Fruit fly (Drosophila melanogaster) whole organism, embryonic: ENCODE results near the gene BomBc3.

Experiments
- Adf1 ChIP-seq: fragments of 200-800 bp; sonication (Bioruptor generic); IDR thresholded peaks from 2 replicates; pipeline ENCODE4 v1.3.6; 2022; ENCODE audit warnings: missing biosample characterization, missing genetic modification characterization
- Atf6 ChIP-seq: fragments of 200-800 bp; sonication (Bioruptor generic); IDR thresholded peaks from 2 replicates; pipeline ENCODE4 v1.3.6; 2022; ENCODE audit warnings: missing biosample characterization, missing genetic modification characterization
- B-H2 ChIP-seq: fragments of 200-800 bp; sonication (Bioruptor generic); optimal IDR thresholded peaks from 2 replicates; lab custom pipeline; 2018; ENCODE audit warnings: missing biosample characterization, mild to moderate bottlenecking, missing genetic modification characterization
- Bdp1 ChIP-seq: fragments of 200-800 bp; sonication (Bioruptor generic); optimal IDR thresholded peaks from 3 replicates; lab custom pipeline; 2016; ENCODE audit warnings: missing biosample characterization, missing genetic modification characterization
- Bgb ChIP-seq: fragments of 200-800 bp; sonication (Bioruptor generic); IDR thresholded peaks from 2 replicates; pipeline ENCODE4 v1.3.6; 2022; ENCODE audit warnings: missing biosample characterization, missing genetic modification characterization; ENCODE audit not compliant: partially characterized antibody
- CG10959 ChIP-seq: fragments of 200-800 bp; sonication (Bioruptor generic); IDR thresholded peaks from 2 replicates; pipeline ENCODE4 v1.3.6; 2022; ENCODE audit warnings: missing biosample characterization, missing genetic modification characterization
- CG11504 ChIP-seq: fragments of 200-800 bp; sonication (Bioruptor generic); optimal IDR thresholded peaks from 3 replicates; lab custom pipeline; 2019; ENCODE audit warnings: missing biosample characterization, mild to moderate bottlenecking, missing genetic modification characterization, moderate library complexity
- CG12104 ChIP-seq: fragments of 200-800 bp; sonication (Bioruptor generic); optimal IDR thresholded peaks from 3 replicates; lab custom pipeline; 2016; ENCODE audit warnings: missing biosample characterization, missing genetic modification characterization
- CG13424 ChIP-seq: fragments of 200-800 bp; sonication (Bioruptor generic); optimal IDR thresholded peaks from 2 replicates; lab custom pipeline; 2019; ENCODE audit warnings: missing biosample characterization, mild to moderate bottlenecking, missing genetic modification characterization, moderate library complexity
- CG14050 ChIP-seq: fragments of 200-800 bp; sonication (Bioruptor generic); IDR thresholded peaks from 3 replicates; pipeline ENCODE4 v1.3.6; 2022; ENCODE audit warnings: missing biosample characterization, missing genetic modification characterization
- CG15696 ChIP-seq: fragments of 200-800 bp; sonication (Bioruptor generic); optimal IDR thresholded peaks from 2 replicates; lab custom pipeline; 2019; ENCODE audit warnings: missing biosample characterization, mild to moderate bottlenecking, missing genetic modification characterization, moderate library complexity
- CG1602 ChIP-seq: fragments of 200-800 bp; sonication (Bioruptor generic); optimal IDR thresholded peaks from 3 replicates; lab custom pipeline; 2016; ENCODE audit warnings: missing biosample characterization, missing genetic modification characterization
- CG16779 ChIP-seq: fragments of 200-800 bp; sonication (Bioruptor generic); IDR thresholded peaks from 2 replicates; pipeline ENCODE4 v1.3.6; 2022; ENCODE audit warnings: missing biosample characterization, missing genetic modification characterization
- CG16813 ChIP-seq: fragments of 200-800 bp; sonication (Bioruptor generic); IDR thresholded peaks from 3 replicates; pipeline ENCODE4 v1.3.6; 2022; ENCODE audit warnings: missing biosample characterization, missing genetic modification characterization; ENCODE audit not compliant: partially characterized antibody
- CG17359 ChIP-seq: fragments of 200-800 bp; sonication (Bioruptor generic); optimal IDR thresholded peaks from 3 replicates; lab custom pipeline; 2018; ENCODE audit warnings: missing biosample characterization, mild to moderate bottlenecking, missing genetic modification characterization, moderate library complexity
- CG18599 ChIP-seq: fragments of 200-800 bp; sonication (Bioruptor generic); optimal IDR thresholded peaks from 3 replicates; lab custom pipeline; 2017; ENCODE audit warnings: missing biosample characterization, missing genetic modification characterization, mild to moderate bottlenecking, moderate library complexity, missing genetic modification reagents
- CG2202 ChIP-seq: fragments of 200-800 bp; sonication (Bioruptor generic); optimal IDR thresholded peaks from 2 replicates; lab custom pipeline; 2018; ENCODE audit warnings: missing biosample characterization, mild to moderate bottlenecking, missing genetic modification characterization
- CG30431 ChIP-seq: fragments of 200-800 bp; sonication (Bioruptor generic); optimal IDR thresholded peaks from 2 replicates; lab custom pipeline; 2017; ENCODE audit warnings: missing biosample characterization, missing genetic modification characterization
- CG3995 ChIP-seq: fragments of 200-800 bp; sonication (Bioruptor generic); optimal IDR thresholded peaks from 3 replicates; lab custom pipeline; 2016; ENCODE audit warnings: missing biosample characterization, missing genetic modification characterization
- CG4854 ChIP-seq: fragments of 200-800 bp; sonication (Bioruptor generic); optimal IDR thresholded peaks from 2 replicates; lab custom pipeline; 2016; ENCODE audit warnings: missing biosample characterization, missing genetic modification characterization, inconsistent platforms
- CG7786 ChIP-seq: fragments of 200-800 bp; sonication (Bioruptor generic); optimal IDR thresholded peaks from 2 replicates; lab custom pipeline; 2016; ENCODE audit warnings: missing biosample characterization, missing genetic modification characterization
- CG7839 ChIP-seq: fragments of 200-800 bp; sonication (Bioruptor generic); optimal IDR thresholded peaks from 3 replicates; lab custom pipeline; 2018; ENCODE audit warnings: missing biosample characterization, mild to moderate bottlenecking, missing genetic modification characterization, moderate library complexity
- CG7963 ChIP-seq: fragments of 200-800 bp; sonication (Bioruptor generic); IDR thresholded peaks from 3 replicates; pipeline ENCODE4 v1.3.6; 2022; ENCODE audit warnings: missing biosample characterization, missing genetic modification characterization; ENCODE audit not compliant: partially characterized antibody
- CG9727 ChIP-seq: fragments of 200-800 bp; sonication (Bioruptor generic); optimal IDR thresholded peaks from 3 replicates; lab custom pipeline; 2017; ENCODE audit warnings: missing biosample characterization, mild to moderate bottlenecking, missing genetic modification characterization
- CG9817 ChIP-seq: fragments of 200-800 bp; sonication (Bioruptor generic); optimal IDR thresholded peaks from 2 replicates; lab custom pipeline; 2018; ENCODE audit warnings: missing biosample characterization, mild to moderate bottlenecking, missing genetic modification characterization, moderate library complexity
- ERR ChIP-seq: fragments of 200-800 bp; sonication (Bioruptor generic); optimal IDR thresholded peaks from 2 replicates; lab custom pipeline; 2016; ENCODE audit warnings: missing biosample characterization, missing genetic modification characterization
- Fer2 ChIP-seq: fragments of 200-800 bp; sonication (Bioruptor generic); optimal IDR thresholded peaks from 2 replicates; lab custom pipeline; 2018; ENCODE audit warnings: missing biosample characterization, mild to moderate bottlenecking, missing genetic modification characterization, moderate library complexity
- H15 ChIP-seq: fragments of 200-800 bp; sonication (Bioruptor generic); IDR thresholded peaks from 3 replicates; pipeline ENCODE4 v1.3.6; 2022; ENCODE audit warnings: missing biosample characterization, missing genetic modification characterization
- HLH3B ChIP-seq: fragments of 200-800 bp; sonication (Bioruptor generic); IDR thresholded peaks from 2 replicates; pipeline ENCODE4 v1.3.6; 2022; ENCODE audit warnings: missing biosample characterization, missing genetic modification characterization
- Lim3 ChIP-seq: fragments of 200-800 bp; sonication (Bioruptor generic); IDR thresholded peaks from 2 replicates; pipeline ENCODE4 v1.3.6; 2022; ENCODE audit warnings: missing biosample characterization, missing genetic modification characterization
- Mad ChIP-seq: fragments of 200-800 bp; sonication (Bioruptor generic); optimal IDR thresholded peaks from 2 replicates; lab custom pipeline; 2016; ENCODE audit warnings: missing biosample characterization, missing genetic modification characterization
- Myb ChIP-seq: fragments of 200-800 bp; sonication (Bioruptor generic); optimal IDR thresholded peaks from 2 replicates; lab custom pipeline; 2016; ENCODE audit warnings: missing biosample characterization, missing genetic modification characterization
- Nf-YA ChIP-seq: fragments of 200-800 bp; sonication (Bioruptor generic); IDR thresholded peaks from 2 replicates; pipeline ENCODE4 v1.3.6; 2022; ENCODE audit warnings: missing biosample characterization, missing genetic modification characterization
- Ravus ChIP-seq: fragments of 200-800 bp; sonication (Bioruptor generic); IDR thresholded peaks from 2 replicates; pipeline ENCODE4 v1.3.6; 2022; ENCODE audit warnings: missing biosample characterization, missing genetic modification characterization
- Sry-β ChIP-seq: fragments of 200-800 bp; sonication (Bioruptor generic); optimal IDR thresholded peaks from 2 replicates; lab custom pipeline; 2018; ENCODE audit warnings: missing biosample characterization, mild to moderate bottlenecking, missing genetic modification characterization, moderate library complexity
- Stat92E ChIP-seq, 3 experiments: fragments of >200 bp in 2 of 3; fragments of 200-800 bp in 1 of 3; sonication (Bioruptor generic) in 1 of 3; optimal IDR thresholded peaks; 2 replicates each; lab custom pipeline; 2017 to 2019; ENCODE audit warnings: missing biosample characterization in 3 of 3, missing genetic modification characterization in 3 of 3, mild to moderate bottlenecking in 1 of 3, moderate library complexity in 1 of 3
- Xrp1 ChIP-seq: fragments of 200-800 bp; sonication (Bioruptor generic); IDR thresholded peaks from 2 replicates; pipeline ENCODE4 v1.3.6; 2022; ENCODE audit warnings: missing biosample characterization, missing genetic modification characterization
- bab2 ChIP-seq: fragments of 200-800 bp; sonication (Bioruptor generic); optimal IDR thresholded peaks from 2 replicates; lab custom pipeline; 2016; ENCODE audit warnings: missing biosample characterization, missing genetic modification characterization
- crp ChIP-seq, 2 experiments: fragments of 200-800 bp; sonication (Bioruptor generic); optimal IDR thresholded peaks; 2 replicates in 1 of 2; 3 replicates in 1 of 2; lab custom pipeline; 2017; ENCODE audit warnings: missing biosample characterization in 2 of 2, missing genetic modification characterization in 2 of 2, mild to moderate bottlenecking in 1 of 2, moderate library complexity in 1 of 2
- dmrt11E ChIP-seq: fragments of 200-800 bp; sonication (Bioruptor generic); optimal IDR thresholded peaks from 3 replicates; lab custom pipeline; 2018; ENCODE audit warnings: missing biosample characterization, mild to moderate bottlenecking, missing genetic modification characterization, moderate library complexity
- gem ChIP-seq: fragments of 200-800 bp; sonication (Bioruptor generic); optimal IDR thresholded peaks from 2 replicates; lab custom pipeline; 2019; ENCODE audit warnings: missing biosample characterization, mild to moderate bottlenecking, missing genetic modification characterization, moderate library complexity
- gsb ChIP-seq: fragments of 200-800 bp; sonication (Bioruptor generic); IDR thresholded peaks from 2 replicates; pipeline ENCODE4 v1.3.6; 2022; ENCODE audit warnings: missing biosample characterization, missing genetic modification characterization
- kay ChIP-seq: fragments of 200-800 bp; sonication (Bioruptor generic); optimal IDR thresholded peaks from 2 replicates; lab custom pipeline; 2016; ENCODE audit warnings: missing biosample characterization, missing genetic modification characterization
- nerfin-2 ChIP-seq: fragments of 200-800 bp; sonication (Bioruptor generic); IDR thresholded peaks from 2 replicates; pipeline ENCODE4 v1.3.6; 2022; ENCODE audit warnings: missing biosample characterization, missing genetic modification characterization; ENCODE audit not compliant: partially characterized antibody
- psq ChIP-seq: fragments of 200-800 bp; sonication (Bioruptor generic); optimal IDR thresholded peaks from 2 replicates; lab custom pipeline; 2017; ENCODE audit warnings: missing biosample characterization, missing genetic modification characterization
- pum ChIP-seq: fragments of 200-800 bp; sonication (Bioruptor generic); optimal IDR thresholded peaks from 2 replicates; lab custom pipeline; 2016; ENCODE audit warnings: missing biosample characterization, missing genetic modification characterization
- schlank ChIP-seq: fragments of 200-800 bp; sonication (Bioruptor generic); optimal IDR thresholded peaks from 2 replicates; lab custom pipeline; 2018; ENCODE audit warnings: missing biosample characterization, mild to moderate bottlenecking, missing genetic modification characterization
- seq ChIP-seq: fragments of 200-800 bp; sonication (Bioruptor generic); IDR thresholded peaks from 2 replicates; pipeline ENCODE4 v1.3.6; 2022; ENCODE audit warnings: missing biosample characterization, missing genetic modification characterization
- slp2 ChIP-seq: fragments of 200-800 bp; sonication (Bioruptor generic); optimal IDR thresholded peaks from 2 replicates; lab custom pipeline; 2016; ENCODE audit warnings: missing biosample characterization, missing genetic modification characterization
- sr ChIP-seq: fragments of 200-800 bp; sonication (Bioruptor generic); IDR thresholded peaks from 3 replicates; pipeline ENCODE4 v1.3.6; 2022; ENCODE audit warnings: missing biosample characterization, missing genetic modification characterization

BomBc3 gene

dm6 chr3R:22039480-22039879 is 47.4 kb upstream of the BomBc3 start (continued):
- TF ChIP-seq CG9727 (GFP tag; lab: Kevin White, UChicago) (peak; percentile 26), HLH3B (GFP tag; lab: Robert Waterston, UW) (peak; percentile 82), CG30431 (GFP tag; lab: Kevin White, UChicago) (peak; percentile 4), gsb (GFP tag; lab: Robert Waterston, UW) (no peak), CG7963 (GFP tag; lab: Robert Waterston, UW) (no peak), Atf6 (GFP tag; lab: Robert Waterston, UW) (0 out of 2 replicates have a peak, but pooled peaks have one; percentile 27), CG10959 (no peak), Mad (peak; percentile 17), slp2 (GFP tag; lab: Kevin White, UChicago) (no peak), Fer2 (tag; lab: Kevin White, UChicago) (no peak), Sry-β (GFP tag; lab: Kevin White, UChicago) (no peak), nerfin-2 (GFP tag; lab: Robert Waterston, UW) (no peak), crp (GFP tag; optimal IDR thresholded peaks at IDR 0.05; lab: Kevin White, UChicago) (peak in 1 of 2 experiments; percentile 10), schlank (no peak), CG16779 (no peak), Bgb (GFP tag; lab: Robert Waterston, UW) (no peak), bab2 (GFP tag; lab: Kevin White, UChicago) (peak; percentile 8), CG17359 (tag; lab: Kevin White, UChicago) (peak; percentile 61), pum (GFP tag; lab: Kevin White, UChicago) (peak; percentile 33), CG13424 (tag; lab: Kevin White, UChicago) (peak; percentile 53), CG9817 (tag; lab: Kevin White, UChicago) (no peak), Myb (GFP tag; lab: Kevin White, UChicago) (no peak), Lim3 (GFP tag; lab: Robert Waterston, UW) (no peak), H15 (GFP tag; lab: Robert Waterston, UW) (peak; percentile 60; the same call in 2 of the 3 replicates), gem (tag; lab: Kevin White, UChicago) (no peak), CG2202 (tag; lab: Kevin White, UChicago) (peak; percentile 11), psq (GFP tag; lab: Kevin White, UChicago) (no peak), Ravus (no peak; the same call in 1 of the 2 replicates), CG18599 (GFP tag; lab: Kevin White, UChicago) (no peak), CG3995 (GFP tag; lab: Kevin White, UChicago) (no peak), seq (GFP tag; lab: Robert Waterston, UW) (peak; percentile 35; the same call in 1 of the 2 replicates), Bdp1 (peak; percentile 13), CG7786 (GFP tag; lab: Kevin White, UChicago) (no peak), CG11504 (tag; lab: Kevin White, UChicago) (no peak), CG7839 (tag; lab: Kevin White, UChicago) (no peak), Adf1 (GFP tag; lab: Robert Waterston, UW) (no peak), Xrp1 (peak; percentile 82), Stat92E (GFP tag; optimal IDR thresholded peaks at IDR 0.05; lab: Kevin White, UChicago) (no peak), ERR (GFP tag; lab: Kevin White, UChicago) (no peak), CG4854 (GFP tag; lab: Kevin White, UChicago) (no peak), CG1602 (GFP tag; lab: Kevin White, UChicago) (peak; percentile 20), Nf-YA (GFP tag; lab: Robert Waterston, UW) (peak; percentile 42; the same call in 1 of the 2 replicates), CG14050 (GFP tag; lab: Robert Waterston, UW) (peak; percentile 44; the same call in 1 of the 3 replicates), sr (peak; percentile 85; the same call in 2 of the 3 replicates), CG15696 (tag; lab: Kevin White, UChicago) (no peak), dmrt11E (tag; lab: Kevin White, UChicago) (peak; percentile 11), CG16813 (GFP tag; lab: Robert Waterston, UW) (no peak), B-H2 (no peak), kay (GFP tag; lab: Kevin White, UChicago) (no peak), CG12104 (GFP tag; lab: Kevin White, UChicago) (no peak)
